Worm (Caenorhabditis elegans) whole organism, young adult: ENCODE data around the gene F54C8.7.

ENCODE experiments used
- B0035.1 ChIP-seq: sonication (generic microtip); optimal IDR thresholded peaks from 2 replicates; lab custom pipeline; 2016; ENCODE audit warnings: missing genetic modification characterization, mild to moderate bottlenecking, missing compliant biosample characterization, missing genotype, missing genetic modification reagents
- F33H1.4 ChIP-seq: fragments of 200-800 bp; sonication (Bioruptor generic); IDR thresholded peaks from 2 replicates; pipeline ENCODE4 v1.3.6; 2022; ENCODE audit warnings: missing genetic modification reagents, missing genetic modification characterization, missing compliant biosample characterization
- F37B4.10 ChIP-seq: fragments of 200-800 bp; sonication (Bioruptor generic); IDR thresholded peaks from 2 replicates; pipeline ENCODE4 v1.3.6; 2022; ENCODE audit warnings: missing genetic modification characterization, missing compliant biosample characterization
- him-1 ChIP-seq: sonication (generic microtip); optimal IDR thresholded peaks from 2 replicates; lab custom pipeline; 2016; ENCODE audit warnings: missing genotype, missing genetic modification reagents, missing genetic modification characterization, missing compliant biosample characterization
- nhr-27 ChIP-seq: fragments of 200-800 bp; sonication (Bioruptor generic); optimal IDR thresholded peaks from 2 replicates; lab custom pipeline; 2018; ENCODE audit warnings: mild to moderate bottlenecking, missing genetic modification characterization, moderate library complexity, missing compliant biosample characterization
- repo-1 ChIP-seq: sonication (generic microtip); optimal IDR thresholded peaks from 2 replicates; lab custom pipeline; 2017; ENCODE audit warnings: mild to moderate bottlenecking, missing genetic modification characterization, missing compliant biosample characterization
- snpc-1.3 ChIP-seq: sonication (generic microtip); optimal IDR thresholded peaks from 2 replicates; lab custom pipeline; 2017; ENCODE audit warnings: missing genetic modification characterization, mild to moderate bottlenecking, missing compliant biosample characterization, antibody characterized with exemption, moderate library complexity, missing genotype, missing genetic modification reagents; ENCODE audit not compliant: insufficient read depth

The F54C8.7 gene

ce11 chrIII:9406600-9406999 lies 47.3 kb downstream of the F54C8.7 start, which contains the start of gene T26G10.1 (continued):
- TF ChIP-seq B0035.1 (no peak), snpc-1.3 (peak; percentile 15), him-1 (tag; lab: Kevin White, UChicago) (no peak), nhr-27 (tag; lab: Kevin White, UChicago) (no peak), F37B4.10 (no peak), F33H1.4 (GFP tag; lab: Robert Waterston, UW) (peak; percentile 65), repo-1 (tag; lab: Kevin White, UChicago) (no peak)
- TF ChIP-seq, all 124 proteins: peak for 42
